Fruit fly (Drosophila melanogaster) whole organism, embryonic: ENCODE data around the gene Adsl.

Experiments
- BEAF-32 ChIP-seq: fragments of 200-800 bp; sonication (Bioruptor generic); optimal IDR thresholded peaks from 3 replicates; lab custom pipeline; 2017; ENCODE audit warnings: missing biosample characterization, missing genetic modification characterization, mild to moderate bottlenecking, moderate library complexity, missing genetic modification reagents
- Bgb ChIP-seq: fragments of 200-800 bp; sonication (Bioruptor generic); IDR thresholded peaks from 2 replicates; pipeline ENCODE4 v1.3.6; 2022; ENCODE audit warnings: missing biosample characterization, missing genetic modification characterization; ENCODE audit not compliant: partially characterized antibody
- CG11560 ChIP-seq: fragments of 200-800 bp; sonication (Bioruptor generic); IDR thresholded peaks from 3 replicates; pipeline ENCODE4 v1.3.6; 2022; ENCODE audit warnings: missing biosample characterization, missing genetic modification characterization
- CG12071 ChIP-seq: fragments of 200-800 bp; sonication (Bioruptor generic); optimal IDR thresholded peaks from 3 replicates; lab custom pipeline; 2018; ENCODE audit warnings: missing biosample characterization, mild to moderate bottlenecking, missing genetic modification characterization
- CG12219 ChIP-seq: fragments of 200-800 bp; sonication (Bioruptor generic); optimal IDR thresholded peaks from 3 replicates; lab custom pipeline; 2018; ENCODE audit warnings: missing biosample characterization, mild to moderate bottlenecking, missing genetic modification characterization
- CG12391 ChIP-seq: fragments of 200-800 bp; sonication (Bioruptor generic); optimal IDR thresholded peaks from 3 replicates; lab custom pipeline; 2018; ENCODE audit warnings: missing biosample characterization, mild to moderate bottlenecking, missing genetic modification characterization, moderate library complexity
- CG12659 ChIP-seq: fragments of 200-800 bp; sonication (Bioruptor generic); optimal IDR thresholded peaks from 3 replicates; lab custom pipeline; 2017; ENCODE audit warnings: mild to moderate bottlenecking, missing biosample characterization, missing genetic modification reagents, missing genetic modification characterization
- CG13424 ChIP-seq: fragments of 200-800 bp; sonication (Bioruptor generic); optimal IDR thresholded peaks from 2 replicates; lab custom pipeline; 2019; ENCODE audit warnings: missing biosample characterization, mild to moderate bottlenecking, missing genetic modification characterization, moderate library complexity
- CG15073 ChIP-seq: fragments of 200-800 bp; sonication (Bioruptor generic); optimal IDR thresholded peaks from 2 replicates; lab custom pipeline; 2016; ENCODE audit warnings: missing biosample characterization, missing genetic modification characterization
- CG15601 ChIP-seq: fragments of 200-800 bp; sonication (Bioruptor generic); optimal IDR thresholded peaks from 3 replicates; lab custom pipeline; 2019; ENCODE audit warnings: missing biosample characterization, mild to moderate bottlenecking, missing genetic modification characterization, moderate library complexity
- CG17186 ChIP-seq: fragments of 200-800 bp; sonication (Bioruptor generic); optimal IDR thresholded peaks from 3 replicates; lab custom pipeline; 2017; ENCODE audit warnings: missing biosample characterization, missing genetic modification reagents, missing genetic modification characterization
- CG18262 ChIP-seq: fragments of 200-800 bp; optimal IDR thresholded peaks from 3 replicates; lab custom pipeline; 2019; ENCODE audit warnings: missing biosample characterization, mild to moderate bottlenecking, missing genetic modification characterization, moderate library complexity
- CG34224 ChIP-seq: fragments of 200-800 bp; sonication (Bioruptor generic); IDR thresholded peaks from 3 replicates; pipeline ENCODE4 v1.3.6; 2022; ENCODE audit warnings: missing biosample characterization, missing genetic modification characterization; ENCODE audit not compliant: partially characterized antibody
- CG3838 ChIP-seq: fragments of 200-800 bp; sonication (Bioruptor generic); optimal IDR thresholded peaks from 3 replicates; lab custom pipeline; 2016; ENCODE audit warnings: missing biosample characterization, missing genetic modification characterization
- CG3847 ChIP-seq: fragments of 200-800 bp; sonication (Bioruptor generic); IDR thresholded peaks from 2 replicates; pipeline ENCODE4 v1.3.6; 2022; ENCODE audit warnings: missing biosample characterization, missing genetic modification characterization
- CG3995 ChIP-seq: fragments of 200-800 bp; sonication (Bioruptor generic); optimal IDR thresholded peaks from 3 replicates; lab custom pipeline; 2016; ENCODE audit warnings: missing biosample characterization, missing genetic modification characterization
- CG4404 ChIP-seq: fragments of 200-800 bp; sonication (Bioruptor generic); IDR thresholded peaks from 2 replicates; pipeline ENCODE4 v1.3.6; 2022; ENCODE audit warnings: missing biosample characterization, missing genetic modification characterization
- CG9437 ChIP-seq: fragments of 200-800 bp; sonication (Bioruptor generic); optimal IDR thresholded peaks from 2 replicates; lab custom pipeline; 2018; ENCODE audit warnings: missing biosample characterization, mild to moderate bottlenecking, missing genetic modification characterization
- CG9817 ChIP-seq: fragments of 200-800 bp; sonication (Bioruptor generic); optimal IDR thresholded peaks from 2 replicates; lab custom pipeline; 2018; ENCODE audit warnings: missing biosample characterization, mild to moderate bottlenecking, missing genetic modification characterization, moderate library complexity
- CG9932 ChIP-seq: fragments of 200-800 bp; sonication (Bioruptor generic); IDR thresholded peaks from 2 replicates; pipeline ENCODE4 v1.3.6; 2022; ENCODE audit warnings: missing biosample characterization, missing genetic modification characterization
- CTCF ChIP-seq: fragments of 200-800 bp; sonication (Bioruptor generic); optimal IDR thresholded peaks from 2 replicates; lab custom pipeline; 2017; ENCODE audit warnings: missing biosample characterization, mild to moderate bottlenecking, missing genetic modification characterization, moderate library complexity
- CoRest ChIP-seq: fragments of 200-800 bp; sonication (Bioruptor generic); optimal IDR thresholded peaks from 3 replicates; lab custom pipeline; 2018; ENCODE audit warnings: missing biosample characterization, mild to moderate bottlenecking, missing genetic modification characterization, moderate library complexity
- Dad ChIP-seq: fragments of 200-800 bp; sonication (Bioruptor generic); optimal IDR thresholded peaks from 3 replicates; lab custom pipeline; 2016; ENCODE audit warnings: missing biosample characterization, missing genetic modification characterization
- NFAT ChIP-seq: fragments of 200-800 bp; sonication (Bioruptor generic); IDR thresholded peaks from 2 replicates; pipeline ENCODE4 v1.3.6; 2022; ENCODE audit warnings: missing biosample characterization, missing genetic modification characterization
- Nf-YC ChIP-seq: fragments of 200-800 bp; optimal IDR thresholded peaks from 3 replicates; lab custom pipeline; 2019; ENCODE audit warnings: missing biosample characterization, mild to moderate bottlenecking, missing genetic modification characterization, moderate library complexity
- NfI ChIP-seq: fragments of 200-800 bp; sonication (Bioruptor generic); optimal IDR thresholded peaks from 3 replicates; lab custom pipeline; 2018; ENCODE audit warnings: missing biosample characterization, mild to moderate bottlenecking, missing genetic modification characterization, moderate library complexity
- Opbp ChIP-seq: fragments of 200-800 bp; sonication (Bioruptor generic); IDR thresholded peaks from 3 replicates; pipeline ENCODE4 v1.3.6; 2022; ENCODE audit warnings: missing biosample characterization, missing genetic modification characterization; ENCODE audit not compliant: partially characterized antibody
- Scr ChIP-seq: fragments of 200-800 bp; sonication (Bioruptor generic); IDR thresholded peaks from 2 replicates; pipeline ENCODE4 v1.3.6; 2022; ENCODE audit warnings: missing biosample characterization, missing genetic modification characterization; ENCODE audit not compliant: partially characterized antibody
- Sry-β ChIP-seq: fragments of 200-800 bp; sonication (Bioruptor generic); optimal IDR thresholded peaks from 2 replicates; lab custom pipeline; 2018; ENCODE audit warnings: missing biosample characterization, mild to moderate bottlenecking, missing genetic modification characterization, moderate library complexity
- YL-1 ChIP-seq: fragments of 200-800 bp; sonication (Bioruptor generic); optimal IDR thresholded peaks from 3 replicates; lab custom pipeline; 2017; ENCODE audit warnings: missing biosample characterization, mild to moderate bottlenecking, missing genetic modification characterization
- ase ChIP-seq: fragments of 200-800 bp; sonication (Bioruptor generic); IDR thresholded peaks from 3 replicates; pipeline ENCODE4 v1.3.6; 2022; ENCODE audit warnings: missing biosample characterization, missing genetic modification characterization
- ci ChIP-seq: fragments of 200-800 bp; sonication (Bioruptor generic); IDR thresholded peaks from 3 replicates; pipeline ENCODE4 v1.3.6; 2022; ENCODE audit warnings: missing biosample characterization, missing genetic modification characterization
- fd64A ChIP-seq: fragments of 200-800 bp; sonication (Bioruptor generic); optimal IDR thresholded peaks from 3 replicates; lab custom pipeline; 2018; ENCODE audit warnings: missing biosample characterization, mild to moderate bottlenecking, missing genetic modification characterization
- gfzf ChIP-seq: fragments of 200-800 bp; sonication (Bioruptor generic); optimal IDR thresholded peaks from 2 replicates; lab custom pipeline; 2016; ENCODE audit warnings: missing biosample characterization, mild to moderate bottlenecking, missing genetic modification characterization, moderate library complexity
- grau ChIP-seq: fragments of 200-800 bp; optimal IDR thresholded peaks from 3 replicates; lab custom pipeline; 2019; ENCODE audit warnings: missing biosample characterization, mild to moderate bottlenecking, missing genetic modification characterization, moderate library complexity
- hb ChIP-seq: fragments of 200-800 bp; sonication (Bioruptor generic); IDR thresholded peaks from 3 replicates; pipeline ENCODE4 v1.3.6; 2022; ENCODE audit warnings: missing biosample characterization, missing genetic modification characterization; ENCODE audit not compliant: partially characterized antibody
- ind ChIP-seq: fragments of 200-800 bp; sonication (Bioruptor generic); optimal IDR thresholded peaks from 3 replicates; lab custom pipeline; 2016; ENCODE audit warnings: missing biosample characterization, missing genetic modification characterization
- kah ChIP-seq: fragments of 200-800 bp; sonication (Bioruptor generic); optimal IDR thresholded peaks from 2 replicates; lab custom pipeline; 2018; ENCODE audit warnings: missing biosample characterization, mild to moderate bottlenecking, missing genetic modification characterization
- kni ChIP-seq: fragments of 200-800 bp; sonication (Bioruptor generic); optimal IDR thresholded peaks from 3 replicates; lab custom pipeline; 2017; ENCODE audit warnings: mild to moderate bottlenecking, missing biosample characterization, missing genetic modification reagents, missing genetic modification characterization
- nerfin-2 ChIP-seq: fragments of 200-800 bp; sonication (Bioruptor generic); IDR thresholded peaks from 2 replicates; pipeline ENCODE4 v1.3.6; 2022; ENCODE audit warnings: missing biosample characterization, missing genetic modification characterization; ENCODE audit not compliant: partially characterized antibody
- onecut ChIP-seq: fragments of 200-800 bp; sonication (Bioruptor generic); IDR thresholded peaks from 2 replicates; pipeline ENCODE4 v1.3.6; 2022; ENCODE audit warnings: missing biosample characterization, missing genetic modification characterization
- slou ChIP-seq: fragments of 200-800 bp; sonication (Bioruptor generic); optimal IDR thresholded peaks from 3 replicates; lab custom pipeline; 2016; ENCODE audit warnings: missing biosample characterization, missing genetic modification characterization
- slp2 ChIP-seq: fragments of 200-800 bp; sonication (Bioruptor generic); optimal IDR thresholded peaks from 2 replicates; lab custom pipeline; 2016; ENCODE audit warnings: missing biosample characterization, missing genetic modification characterization
- so ChIP-seq: fragments of 200-800 bp; sonication (Bioruptor generic); IDR thresholded peaks from 3 replicates; pipeline ENCODE4 v1.3.6; 2022; ENCODE audit warnings: missing biosample characterization, missing genetic modification characterization
- tin ChIP-seq: fragments of 200-800 bp; sonication (Bioruptor generic); optimal IDR thresholded peaks from 3 replicates; lab custom pipeline; 2016; ENCODE audit warnings: missing biosample characterization, missing genetic modification characterization
- tll ChIP-seq, 2 experiments: fragments of 200-800 bp in 1 of 2; fragments of >200 bp in 1 of 2; sonication (Bioruptor generic) in 1 of 2; optimal IDR thresholded peaks; 2 replicates each; lab custom pipeline; 2017 to 2019; ENCODE audit warnings: missing biosample characterization in 2 of 2, missing genetic modification characterization in 2 of 2, mild to moderate bottlenecking in 1 of 2, moderate library complexity in 1 of 2
- trem ChIP-seq: fragments of 200-800 bp; optimal IDR thresholded peaks from 3 replicates; lab custom pipeline; 2019; ENCODE audit warnings: missing biosample characterization, mild to moderate bottlenecking, missing genetic modification characterization, moderate library complexity
- zen2 ChIP-seq: fragments of 200-800 bp; sonication (Bioruptor generic); IDR thresholded peaks from 3 replicates; pipeline ENCODE4 v1.3.6; 2022; ENCODE audit warnings: missing biosample characterization, missing genetic modification characterization; ENCODE audit not compliant: partially characterized antibody

Adsl gene

DNA sequence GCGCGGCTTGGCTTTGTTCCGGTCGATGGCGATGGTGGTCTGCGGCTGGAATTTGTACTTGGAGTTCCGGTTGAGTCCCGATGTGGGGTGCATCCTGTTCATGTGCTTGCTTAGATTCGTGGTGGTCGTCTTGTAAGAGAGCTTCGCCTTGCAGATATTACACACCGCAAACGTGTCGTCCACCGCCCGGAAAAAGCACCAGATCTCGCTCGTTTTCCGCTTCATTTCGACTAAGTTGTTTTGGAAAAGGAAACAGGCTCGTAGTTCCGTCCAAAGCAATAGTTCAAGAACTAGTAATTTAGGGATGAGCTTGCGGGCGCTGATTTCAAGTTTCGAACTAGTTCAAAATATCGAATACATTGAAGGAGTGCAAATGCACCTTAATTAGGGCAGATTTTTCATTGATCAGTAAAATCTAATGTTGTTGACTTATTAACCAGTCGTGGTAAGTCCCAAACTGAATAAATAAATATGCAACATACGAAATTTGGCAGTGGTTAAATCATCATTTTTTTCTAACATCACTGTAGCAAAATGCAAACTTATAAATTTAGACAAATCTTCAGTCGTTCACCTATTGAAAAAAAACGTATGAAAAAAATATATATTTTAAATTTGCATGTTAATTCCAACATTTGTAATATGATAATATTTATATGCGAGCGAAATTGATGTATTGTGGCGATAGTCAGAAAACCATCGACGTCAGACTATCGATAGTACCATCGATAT, 22.1 kb upstream of the Adsl start, which contains the start of the genes bdwf and Patr-1 (continued):
- TF ChIP-seq Dad (GFP tag; lab: Kevin White, UChicago) (peak; percentile 9), Scr (GFP tag; lab: Robert Waterston, UW) (peak; percentile 95), CG15601 (tag; lab: Kevin White, UChicago) (peak; percentile 33), trem (tag; lab: Kevin White, UChicago) (peak; percentile 65), slou (GFP tag; lab: Kevin White, UChicago) (peak; percentile 16), CG15073 (GFP tag; lab: Kevin White, UChicago) (no peak), CG12659 (GFP tag; lab: Kevin White, UChicago) (peak; percentile 61), NfI (no peak), CG17186 (peak; percentile 46), gfzf (GFP tag; lab: Kevin White, UChicago) (peak; percentile 17), so (no peak), CG4404 (GFP tag; lab: Robert Waterston, UW) (0 out of 2 replicates have a peak, but pooled peaks have one; percentile 6), CG34224 (GFP tag; lab: Robert Waterston, UW) (peak; percentile 89), Sry-β (GFP tag; lab: Kevin White, UChicago) (peak; percentile 33), kni (GFP tag; lab: Kevin White, UChicago) (peak; percentile 67), CG3847 (GFP tag; lab: Robert Waterston, UW) (peak; percentile 25; the same call in 1 of the 2 replicates), CG12071 (GFP tag; lab: Kevin White, UChicago) (no peak), CG9817 (tag; lab: Kevin White, UChicago) (peak; percentile 4), tll (GFP tag; optimal IDR thresholded peaks at IDR 0.05; lab: Kevin White, UChicago) (peak in 1 of 2 experiments; percentile 21), Bgb (GFP tag; lab: Robert Waterston, UW) (peak; percentile 89), Nf-YC (tag; lab: Kevin White, UChicago) (peak; percentile 2), CG18262 (tag; lab: Kevin White, UChicago) (peak; percentile 52), onecut (GFP tag; lab: Robert Waterston, UW) (no peak), NFAT (GFP tag; lab: Robert Waterston, UW) (no peak; the same call in 1 of the 2 replicates), hb (GFP tag; lab: Robert Waterston, UW) (peak; percentile 94), CG9932 (GFP tag; lab: Robert Waterston, UW) (peak; percentile 38; the same call in 1 of the 2 replicates), CG3838 (GFP tag; lab: Kevin White, UChicago) (no peak), YL-1 (peak; percentile 48), CG12391 (tag; lab: Kevin White, UChicago) (peak; percentile 63), CG3995 (GFP tag; lab: Kevin White, UChicago) (peak; percentile 92), grau (tag; lab: Kevin White, UChicago) (peak; percentile 20), fd64A (GFP tag; lab: Kevin White, UChicago) (no peak), ci (GFP tag; lab: Robert Waterston, UW) (no peak), BEAF-32 (GFP tag; lab: Kevin White, UChicago) (peak; percentile 95), CG11560 (tag; lab: Robert Waterston, UW) (peak; percentile 59; the same call in 1 of the 3 replicates), CG13424 (tag; lab: Kevin White, UChicago) (peak; percentile 41), Opbp (GFP tag; lab: Robert Waterston, UW) (peak; percentile 89), slp2 (GFP tag; lab: Kevin White, UChicago) (peak; percentile 10), zen2 (peak; percentile 81; the same call in 2 of the 3 replicates), tin (GFP tag; lab: Kevin White, UChicago) (peak; percentile 8), ase (GFP tag; lab: Robert Waterston, UW) (no peak), CTCF (GFP tag; lab: Kevin White, UChicago) (peak; percentile 24), CoRest (tag; lab: Kevin White, UChicago) (peak; percentile 46), CG9437 (peak; percentile 47), ind (GFP tag; lab: Kevin White, UChicago) (peak; percentile 37), nerfin-2 (GFP tag; lab: Robert Waterston, UW) (peak; percentile 84), kah (GFP tag; lab: Kevin White, UChicago) (no peak), CG12219 (no peak)
